Worm (Caenorhabditis elegans) whole organism, L2 larva: ENCODE data around the gene srsx-16.

Experiments used
- ama-1 ChIP-seq: fragments of 150-350 bp; optimal IDR thresholded peaks from 2 replicates; lab custom pipeline; 2018; ENCODE audit warnings: inconsistent platforms
- blmp-1 ChIP-seq: sonication (generic microtip); optimal IDR thresholded peaks from 2 replicates; lab custom pipeline; 2017; ENCODE audit warnings: missing genetic modification characterization, mild to moderate bottlenecking, missing compliant biosample characterization, antibody characterized with exemption, moderate library complexity; ENCODE audit not compliant: insufficient read depth
- nhr-237 ChIP-seq: fragments of 150-350 bp; optimal IDR thresholded peaks from 2 replicates; lab custom pipeline; 2014; ENCODE audit warnings: missing biosample characterization, missing genetic modification characterization

- TF ChIP-seq ama-1 (lab: Kevin White, UChicago) (no peak), blmp-1 (no peak), nhr-237 (tag; lab: Kevin White, UChicago) (no peak)
Measured at ce11 chrIV:5653649-5654048, 34.1 kb upstream of the srsx-16 start, which contains the start of gene clec-178.
